Worm (Caenorhabditis elegans): ENCODE data around the gene nhr-52.

The nhr-52 gene

ce11 chrV:15715636-15716035, 38.3 kb downstream of the nhr-52 start:
- TF ChIP-seq elt-1 (tag; optimal IDR thresholded peaks at IDR 0.05) = no peak
- TF ChIP-seq snpc-4 (tag; optimal IDR thresholded peaks at IDR 0.05) = no peak
- no peak for TF ChIP-seq nhr-11 (tag; optimal IDR thresholded peaks at IDR 0.05)
- TF ChIP-seq ceh-16 (tag; optimal IDR thresholded peaks at IDR 0.05) = no peak
- TF ChIP-seq gmeb-1 (tag; optimal IDR thresholded peaks at IDR 0.05) = no peak
- no peak for TF ChIP-seq nhr-23 (tag; optimal IDR thresholded peaks at IDR 0.05)
- TF ChIP-seq sma-9 (GFP tag; optimal IDR thresholded peaks at IDR 0.05) = no peak
- no peak for TF ChIP-seq sma-9 (tag; optimal IDR thresholded peaks at IDR 0.05)
- no peak for TF ChIP-seq ztf-1 (GFP tag; conservative IDR thresholded peaks at IDR 0.05)
- no peak for TF ChIP-seq fos-1 (tag; optimal IDR thresholded peaks at IDR 0.05)
- no peak for TF ChIP-seq sma-3 (GFP tag; optimal IDR thresholded peaks at IDR 0.05)
- no peak for TF ChIP-seq lin-39 (tag; optimal IDR thresholded peaks at IDR 0.05)
- TF ChIP-seq unc-39 (tag; optimal IDR thresholded peaks at IDR 0.05) = no peak
- TF ChIP-seq egl-27 (tag; optimal IDR thresholded peaks at IDR 0.05) = no peak
- TF ChIP-seq R02D3.7 (tag; optimal IDR thresholded peaks at IDR 0.05) = no peak

- no peak for TF ChIP-seq aly-2 (tag; optimal IDR thresholded peaks at IDR 0.05)
Observed at ce11 chrV:15716679-15717078, 39.4 kb downstream of the nhr-52 start, which contains the start of gene Y6E2A.4. Gene Y6E2A.4, minus strand, starts transcription at chrV:15716779.

DNA sequence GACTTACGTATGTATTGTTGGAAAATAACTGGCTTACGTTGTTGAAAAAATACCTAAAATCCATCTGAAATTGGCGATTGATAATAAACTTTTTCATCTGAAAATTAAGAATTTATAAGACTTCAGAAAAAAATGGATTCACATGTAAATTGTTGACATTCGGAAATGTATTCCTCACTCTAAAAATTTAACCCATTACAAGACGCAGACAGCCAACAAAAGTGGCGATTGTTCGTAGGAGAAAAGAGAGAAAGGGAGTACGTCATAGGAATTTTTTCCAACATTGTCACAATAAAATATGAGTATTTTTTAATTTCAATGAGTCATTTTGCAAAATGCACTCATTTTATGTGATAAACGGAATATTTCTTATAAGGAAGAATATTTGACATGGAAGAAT, 41.2 kb downstream of the nhr-52 start, which contains the start of gene Y6E2A.5:
Gene Y6E2A.5, minus strand, starts transcription at position 101 of the 400 bp plus-strand sequence.
- TF ChIP-seq crh-2 (tag; optimal IDR thresholded peaks at IDR 0.05) (no peak), nhr-12 (tag; optimal IDR thresholded peaks at IDR 0.05) (no peak), nhr-25 (tag; optimal IDR thresholded peaks at IDR 0.05) (no peak), C34F6.9 (tag; optimal IDR thresholded peaks at IDR 0.05) (no peak), egl-27 (tag; optimal IDR thresholded peaks at IDR 0.05) (no peak)

DNA sequence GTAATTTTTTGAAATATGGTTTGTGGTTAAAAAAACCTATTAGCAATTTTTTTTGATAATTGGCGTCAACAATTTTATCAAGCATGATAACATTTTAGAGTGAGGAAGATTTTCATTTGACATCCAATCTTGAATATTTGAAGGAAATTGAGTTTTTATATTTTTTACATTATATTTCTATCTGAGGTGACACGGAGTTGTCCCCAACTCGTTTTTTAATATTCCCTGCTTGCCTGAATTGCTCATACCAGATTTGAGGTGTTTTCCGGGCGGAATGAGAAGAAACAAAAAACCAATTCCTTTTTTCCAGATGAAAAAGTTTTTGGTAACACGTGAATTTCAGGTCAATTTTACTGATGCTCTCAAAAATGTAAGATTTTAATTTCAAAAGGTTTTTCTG, 42.2 kb downstream of the nhr-52 start, which contains the start of gene Y6E2A.7:
Gene Y6E2A.7, plus strand, starts transcription at position 301 of the 400 bp plus-strand sequence.
- TF ChIP-seq nhr-10 (tag; optimal IDR thresholded peaks at IDR 0.05) (no peak), ama-1 (optimal IDR thresholded peaks at IDR 0.05) (no peak), mdl-1 (tag; optimal IDR thresholded peaks at IDR 0.05) (no peak), Y55F3AM.14 (GFP tag; optimal IDR thresholded peaks at IDR 0.05) (no peak), unc-39 (tag; optimal IDR thresholded peaks at IDR 0.05) (no peak), peb-1 (tag; optimal IDR thresholded peaks at IDR 0.05) (no peak), sma-9 (GFP tag; optimal IDR thresholded peaks at IDR 0.05) (no peak), sma-9 (tag; optimal IDR thresholded peaks at IDR 0.05) (no peak), F13H6.1 (tag; optimal IDR thresholded peaks at IDR 0.05) (no peak), nhr-21 (tag; optimal IDR thresholded peaks at IDR 0.05) (no peak)

DNA sequence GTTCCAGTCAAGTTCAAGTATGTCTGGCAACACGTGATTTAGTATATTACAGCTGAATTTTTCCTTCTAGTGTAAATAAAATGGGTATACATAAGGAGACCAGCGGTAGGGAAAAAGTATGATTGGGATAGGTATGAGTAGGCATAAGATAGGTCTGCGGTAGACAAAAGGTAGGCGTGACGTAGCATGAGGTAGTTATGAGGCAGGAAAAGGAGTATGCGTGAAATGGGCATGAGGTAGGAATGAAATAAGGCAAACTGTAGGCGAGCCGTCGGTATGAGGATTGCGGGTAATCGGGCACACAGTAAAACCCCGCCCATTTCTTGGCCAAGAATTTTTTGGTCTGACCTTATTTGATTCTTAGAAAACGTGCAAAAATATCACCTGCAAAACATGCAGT, 44.1 kb downstream of the nhr-52 start:
- TF ChIP-seq zag-1 (tag; optimal IDR thresholded peaks at IDR 0.05) (no peak), sem-4 (tag; optimal IDR thresholded peaks at IDR 0.05) (no peak), unc-62 (GFP tag; optimal IDR thresholded peaks at IDR 0.05) (no peak), ztf-1 (GFP tag; conservative IDR thresholded peaks at IDR 0.05) (no peak), gmeb-1 (tag; optimal IDR thresholded peaks at IDR 0.05) (no peak), skn-1 (tag; optimal IDR thresholded peaks at IDR 0.05) (no peak)

ce11 chrV:15721888-15722287, 44.6 kb downstream of the nhr-52 start, which contains the start of gene srh-140:
Gene srh-140, plus strand, starts transcription at chrV:15722188.
- no peak for TF ChIP-seq ZK546.5 (tag; optimal IDR thresholded peaks at IDR 0.05)
- TF ChIP-seq unc-62 (GFP tag; optimal IDR thresholded peaks at IDR 0.05) = no peak
- TF ChIP-seq nhr-237 (tag; optimal IDR thresholded peaks at IDR 0.05) = no peak
- no peak for TF ChIP-seq aly-2 (tag; optimal IDR thresholded peaks at IDR 0.05)
- TF ChIP-seq elt-3 (tag; optimal IDR thresholded peaks at IDR 0.05) = no peak
- no peak for TF ChIP-seq skn-1 (tag; optimal IDR thresholded peaks at IDR 0.05)
- no peak for TF ChIP-seq nhr-23 (tag; optimal IDR thresholded peaks at IDR 0.05)
- TF ChIP-seq lin-11 (tag; optimal IDR thresholded peaks at IDR 0.05) = no peak
- no peak for TF ChIP-seq zag-1 (tag; optimal IDR thresholded peaks at IDR 0.05)
- no peak for TF ChIP-seq nhr-77 (tag; optimal IDR thresholded peaks at IDR 0.05)
- no peak for TF ChIP-seq unc-39 (tag; optimal IDR thresholded peaks at IDR 0.05)
- TF ChIP-seq lin-39 (tag; optimal IDR thresholded peaks at IDR 0.05) = no peak

Data from whole organism, L2 larva.